Worm (Caenorhabditis elegans): Measurements from ENCODE around the gene Y38E10A.34.
"Not testable (repeated sequence)": the region's sequence is repeated elsewhere in the genome, so short reads cannot be mapped to it uniquely, and the experiment has no call there.

ce11 chrII:12624433-12624832 lies 6.6 kb upstream of the Y38E10A.34 start, which contains the start of gene Y38E10A.14:
- TF ChIP-seq aly-2 (tag; optimal IDR thresholded peaks at IDR 0.05); nhr-19 (GFP tag; conservative IDR thresholded peaks at IDR 0.05); lin-14 (GFP tag; optimal IDR thresholded peaks at IDR 0.05); mep-1 (tag; optimal IDR thresholded peaks at IDR 0.05); elt-3 (tag; optimal IDR thresholded peaks at IDR 0.05); nhr-12 (tag; optimal IDR thresholded peaks at IDR 0.05): not testable (repeated sequence)

Measured in whole organism, L1 larva.